Worm (Caenorhabditis elegans): ENCODE results near the gene Y12A6A.1.

DNA sequence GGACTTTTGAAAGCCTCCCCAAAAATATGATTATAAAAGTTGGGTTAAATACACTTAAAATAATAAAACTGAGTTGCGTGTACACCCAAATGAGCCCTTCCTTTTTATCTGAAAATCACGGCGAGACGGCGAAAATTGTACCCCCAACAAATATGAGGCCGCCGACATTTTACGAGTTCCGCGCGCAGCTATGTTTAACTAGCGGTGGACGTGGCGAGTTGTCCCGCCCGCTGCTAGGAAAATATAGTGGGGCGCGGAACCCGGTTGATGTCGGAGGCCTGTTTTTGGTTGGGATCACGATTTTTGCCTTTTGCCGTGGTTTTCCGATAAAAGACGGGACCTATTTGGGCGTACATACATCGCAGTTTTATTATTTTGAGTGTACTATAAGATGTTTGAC, 11.5 kb upstream of the Y12A6A.1 start:
- TF ChIP-seq unc-62 (GFP tag; optimal IDR thresholded peaks at IDR 0.05) = no peak
- no peak for TF ChIP-seq ceh-63 (GFP tag; optimal IDR thresholded peaks at IDR 0.05)
- no peak for TF ChIP-seq lin-39 (tag; optimal IDR thresholded peaks at IDR 0.05)
- no peak for TF ChIP-seq ztf-11 (tag; optimal IDR thresholded peaks at IDR 0.05)
- TF ChIP-seq lsy-2 (tag; optimal IDR thresholded peaks at IDR 0.05) = no peak
- TF ChIP-seq egl-27 (tag; optimal IDR thresholded peaks at IDR 0.05) = no peak
- no peak for TF ChIP-seq nhr-12 (tag; optimal IDR thresholded peaks at IDR 0.05)
- TF ChIP-seq ama-1 (optimal IDR thresholded peaks at IDR 0.05) = no peak
